Fruit fly (Drosophila melanogaster): ENCODE results near the gene Hmx.

Gene Hmx

dm6 chr3R:17558630-17559029, at the start of gene Hmx:
TSS of gene Hmx (plus strand) at chr3R:17558930.
- no peak for TF ChIP-seq vri (GFP tag; optimal IDR thresholded peaks at IDR 0.05)
- no peak for TF ChIP-seq fd59A (GFP tag; optimal IDR thresholded peaks at IDR 0.05)
- TF ChIP-seq Eip78C (GFP tag) = no peak
- TF ChIP-seq CG6808 (GFP tag; optimal IDR thresholded peaks at IDR 0.05) = no peak
- no peak for TF ChIP-seq Ets96B (tag; optimal IDR thresholded peaks at IDR 0.05)
- no peak for TF ChIP-seq Sox102F (GFP tag; optimal IDR thresholded peaks at IDR 0.05)

dm6 chr3R:17526059-17526592, 32.6 kb upstream of the Hmx start:
- TF ChIP-seq Eip78C (GFP tag) (peak; percentile 43), cyc (GFP tag; optimal IDR thresholded peaks at IDR 0.05) (no peak), CG6792 (GFP tag; optimal IDR thresholded peaks at IDR 0.05) (no peak), Met (GFP tag; optimal IDR thresholded peaks at IDR 0.05) (no peak), CG3919 (GFP tag; optimal IDR thresholded peaks at IDR 0.05) (no peak), CG7368 (GFP tag; optimal IDR thresholded peaks at IDR 0.05) (no peak), svp (GFP tag) (peak; percentile 41), CG6163 (GFP tag; IDR thresholded peaks at IDR 0.05) (0 out of 3 replicates have a peak, but pooled peaks have one; percentile 15)

dm6 chr3R:17530400-17530799, 28.3 kb upstream of the Hmx start:
- TF ChIP-seq svp (GFP tag) (peak; percentile 12), ss (GFP tag; optimal IDR thresholded peaks at IDR 0.05) (no peak), Ets96B (tag; optimal IDR thresholded peaks at IDR 0.05) (no peak)

- TF ChIP-seq OdsH (GFP tag; optimal IDR thresholded peaks at IDR 0.05) (peak; percentile 21), eg (GFP tag; IDR thresholded peaks at IDR 0.05) (peak; percentile 49; the same call in 1 of the 3 replicates), Hr39 (GFP tag; optimal IDR thresholded peaks at IDR 0.05) (no peak), Sox14 (GFP tag; optimal IDR thresholded peaks at IDR 0.05) (peak; percentile 45), fd85E (GFP tag; optimal IDR thresholded peaks at IDR 0.05) (no peak), CG16779 (tag; optimal IDR thresholded peaks at IDR 0.05) (no peak), Eip78C (GFP tag) (peak; percentile 66), fkh (GFP tag; optimal IDR thresholded peaks at IDR 0.05) (peak; percentile 55), CG11762 (GFP tag; optimal IDR thresholded peaks at IDR 0.05; ENCODE audit: insufficient read depth) (no peak), Lpt (GFP tag; optimal IDR thresholded peaks at IDR 0.05) (no peak), CG31627 (GFP tag; optimal IDR thresholded peaks at IDR 0.05) (no peak), Sox102F (GFP tag; optimal IDR thresholded peaks at IDR 0.05) (peak; percentile 37), Met (GFP tag; optimal IDR thresholded peaks at IDR 0.05) (peak; percentile 14), cyc (GFP tag; optimal IDR thresholded peaks at IDR 0.05) (peak; percentile 20), CG3032 (tag; optimal IDR thresholded peaks at IDR 0.05) (peak; percentile 7), Eip93F (GFP tag; optimal IDR thresholded peaks at IDR 0.05) (no peak), CG32006 (GFP tag; optimal IDR thresholded peaks at IDR 0.05) (no peak), Gug (GFP tag; IDR thresholded peaks at IDR 0.05) (peak; percentile 39; the same call in 1 of the 2 replicates), CG6163 (GFP tag; IDR thresholded peaks at IDR 0.05) (peak; percentile 72; the same call in 2 of the 3 replicates), Sox15 (GFP tag; optimal IDR thresholded peaks at IDR 0.05) (no peak), Eip75B (GFP tag; optimal IDR thresholded peaks at IDR 0.05) (no peak), vri (GFP tag; optimal IDR thresholded peaks at IDR 0.05) (peak; percentile 55), Smox (GFP tag; optimal IDR thresholded peaks at IDR 0.05) (peak; percentile 34), pdm3 (GFP tag; optimal IDR thresholded peaks at IDR 0.05) (peak; percentile 13)
Measured at dm6 chr3R:17534325-17535105, 24.2 kb upstream of the Hmx start, which contains the start of the genes CG5823 and P5cr-2. TSS of gene CG5823 (minus strand) at chr3R:17534587. TSS of gene P5cr-2 (plus strand) at chr3R:17534815.

Measured in whole organism, prepupa.